Fruit fly (Drosophila melanogaster): ENCODE results near the gene Trmt61.

Gene Trmt61

dm6 chr3R:26052150-26052908, 7.0 kb upstream of the Trmt61 start, which contains the start of the genes Exo84 and Vps2:
Gene Exo84, minus strand, starts transcription at chr3R:26052257.
Gene Vps2, plus strand, starts transcription at chr3R:26052821.
- TF ChIP-seq noc (tag; optimal IDR thresholded peaks at IDR 0.05), result no peak

dm6 chr3R:26055214-26055632, 4.1 kb upstream of the Trmt61 start, which contains the start of gene Cmpk:
Gene Cmpk, minus strand, starts transcription at chr3R:26055438.
- TF ChIP-seq noc (tag; optimal IDR thresholded peaks at IDR 0.05), result peak; percentile 79

- no peak for TF ChIP-seq noc (tag; optimal IDR thresholded peaks at IDR 0.05)
These were observed 2.9 kb upstream of the Trmt61 start, which contains the start of the genes Sld5 and CG14543 for dm6 chr3R:26056381-26056780. Gene Sld5, minus strand, starts transcription at chr3R:26056547. Gene CG14543, plus strand, starts transcription at chr3R:26056630.

dm6 chr3R:26058066-26058465, 1.2 kb upstream of the Trmt61 start, which contains the start of the genes PIG-P and Tcs6:
Gene PIG-P, minus strand, starts transcription at chr3R:26058223.
Gene Tcs6, minus strand, starts transcription at chr3R:26058223.
- TF ChIP-seq noc (tag; optimal IDR thresholded peaks at IDR 0.05), result no peak

- no peak for TF ChIP-seq noc (tag; optimal IDR thresholded peaks at IDR 0.05)
These were observed 3.6 kb downstream of the Trmt61 start, which contains the start of gene CG14551 for dm6 chr3R:26062911-26063310. Gene CG14551, minus strand, starts transcription at chr3R:26063011.

DNA sequence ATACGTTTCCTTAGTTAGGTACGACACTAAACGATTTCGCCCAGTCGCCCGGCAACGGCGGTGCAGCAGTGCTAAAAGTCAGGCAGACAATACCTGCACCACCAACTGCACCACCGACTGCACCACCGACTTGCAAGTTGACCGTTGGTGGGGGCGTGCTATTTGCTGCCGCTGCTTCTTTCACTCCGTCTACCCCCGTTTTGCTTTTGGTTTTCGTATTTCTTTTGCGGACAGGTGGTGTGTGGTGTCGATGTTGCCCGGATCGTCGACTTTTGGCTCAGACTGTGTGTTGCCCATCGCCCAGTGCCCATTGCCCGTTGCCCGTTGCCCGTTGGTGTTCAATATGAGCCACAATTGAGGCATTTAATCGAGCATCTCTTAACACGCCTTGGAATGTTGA, 5.4 kb downstream of the Trmt61 start:
- TF ChIP-seq noc (tag; optimal IDR thresholded peaks at IDR 0.05), result no peak

DNA sequence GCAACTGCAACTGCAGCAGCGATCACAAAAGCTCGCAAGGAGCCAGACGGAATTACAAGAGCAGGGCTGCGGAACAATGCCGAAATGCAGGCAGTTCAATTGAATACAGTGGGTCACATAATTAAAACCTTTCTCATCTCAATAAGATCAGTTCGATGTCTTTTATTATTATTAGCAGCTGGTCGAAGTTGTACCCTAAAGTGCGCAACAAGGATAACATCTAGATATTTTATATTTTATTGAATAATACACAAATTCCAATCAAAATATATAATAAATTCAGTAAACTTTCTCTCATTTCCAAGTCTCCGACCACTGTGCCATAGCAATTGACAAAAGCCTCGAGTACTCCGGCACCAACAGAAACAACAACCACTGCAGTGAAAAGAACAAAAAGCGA, 8.8 kb downstream of the Trmt61 start:
- no peak for TF ChIP-seq noc (tag; optimal IDR thresholded peaks at IDR 0.05)

dm6 chr3R:26072477-26072876, 13.2 kb downstream of the Trmt61 start:
- no peak for TF ChIP-seq noc (tag; optimal IDR thresholded peaks at IDR 0.05)

DNA sequence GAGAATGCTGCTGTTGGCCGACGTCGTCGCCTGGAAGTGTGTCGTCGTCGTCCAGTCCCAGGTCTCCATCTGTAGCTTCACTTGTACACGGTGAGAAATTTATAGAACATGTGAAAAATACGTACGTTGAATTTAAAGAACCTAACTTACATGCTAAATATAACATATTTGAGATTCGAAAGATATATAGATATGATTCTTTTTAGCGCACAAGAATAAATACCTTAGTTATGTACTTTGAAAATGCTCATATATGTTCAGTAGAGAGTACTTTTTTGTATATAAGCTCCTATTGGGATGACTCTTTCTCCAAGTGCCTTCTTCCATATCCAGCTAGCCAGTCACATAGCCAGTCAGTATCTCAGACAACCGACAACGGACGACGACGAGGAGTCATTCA, 16.0 kb downstream of the Trmt61 start:
- no peak for TF ChIP-seq noc (tag; optimal IDR thresholded peaks at IDR 0.05)

DNA sequence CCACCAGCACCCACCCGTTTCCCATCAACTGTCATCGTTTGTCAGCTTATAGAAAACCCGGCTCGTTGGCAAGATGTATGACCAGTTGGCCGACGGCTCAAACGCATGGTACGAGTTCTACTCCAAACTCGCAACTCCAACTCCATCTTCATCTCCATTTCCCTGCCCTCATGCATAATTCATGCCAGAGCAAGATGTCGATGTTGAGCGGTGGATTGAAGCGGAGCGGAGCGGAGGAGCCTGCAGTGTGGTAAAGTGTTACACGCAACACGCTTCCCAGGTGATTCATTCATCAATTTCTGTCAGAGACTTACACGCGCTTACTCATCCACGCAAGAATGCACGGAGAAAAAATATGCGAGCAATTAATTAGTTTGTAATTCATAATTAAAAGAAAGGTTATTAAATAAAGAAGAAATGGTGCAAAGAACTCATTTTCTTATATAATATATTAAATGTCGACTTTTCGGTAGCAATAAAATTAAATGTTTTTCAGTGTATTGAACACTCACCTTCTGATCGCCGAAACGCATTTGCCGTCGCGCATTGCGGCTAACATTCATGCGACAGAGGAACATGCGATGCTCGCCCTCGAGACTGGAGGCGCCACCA, 22.2 kb downstream of the Trmt61 start:
- no peak for TF ChIP-seq noc (tag; optimal IDR thresholded peaks at IDR 0.05)

- TF ChIP-seq noc (tag; optimal IDR thresholded peaks at IDR 0.05), result no peak
These were observed 36.3 kb downstream of the Trmt61 start for dm6 chr3R:26095551-26095950.

DNA sequence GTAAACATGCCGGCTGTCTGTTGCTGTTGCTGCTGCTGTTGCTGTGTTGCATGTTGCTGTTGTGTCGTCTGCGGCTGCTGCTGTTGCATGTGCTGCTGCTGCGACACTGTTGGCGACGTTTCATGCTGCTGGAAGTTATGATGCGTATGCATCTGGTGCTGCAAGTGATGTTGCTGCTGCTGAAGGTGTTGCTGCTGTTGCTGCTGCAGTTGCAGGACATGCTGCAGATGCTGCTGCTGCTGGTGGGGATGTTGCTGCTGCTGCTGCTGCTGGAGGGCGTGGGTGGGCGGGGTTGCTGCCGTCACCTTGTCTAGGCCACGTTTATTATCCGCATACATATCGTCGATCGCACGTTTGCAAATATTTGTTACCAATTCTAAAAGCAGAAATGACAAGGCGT, 36.9 kb downstream of the Trmt61 start:
- TF ChIP-seq noc (tag; optimal IDR thresholded peaks at IDR 0.05), result no peak

DNA sequence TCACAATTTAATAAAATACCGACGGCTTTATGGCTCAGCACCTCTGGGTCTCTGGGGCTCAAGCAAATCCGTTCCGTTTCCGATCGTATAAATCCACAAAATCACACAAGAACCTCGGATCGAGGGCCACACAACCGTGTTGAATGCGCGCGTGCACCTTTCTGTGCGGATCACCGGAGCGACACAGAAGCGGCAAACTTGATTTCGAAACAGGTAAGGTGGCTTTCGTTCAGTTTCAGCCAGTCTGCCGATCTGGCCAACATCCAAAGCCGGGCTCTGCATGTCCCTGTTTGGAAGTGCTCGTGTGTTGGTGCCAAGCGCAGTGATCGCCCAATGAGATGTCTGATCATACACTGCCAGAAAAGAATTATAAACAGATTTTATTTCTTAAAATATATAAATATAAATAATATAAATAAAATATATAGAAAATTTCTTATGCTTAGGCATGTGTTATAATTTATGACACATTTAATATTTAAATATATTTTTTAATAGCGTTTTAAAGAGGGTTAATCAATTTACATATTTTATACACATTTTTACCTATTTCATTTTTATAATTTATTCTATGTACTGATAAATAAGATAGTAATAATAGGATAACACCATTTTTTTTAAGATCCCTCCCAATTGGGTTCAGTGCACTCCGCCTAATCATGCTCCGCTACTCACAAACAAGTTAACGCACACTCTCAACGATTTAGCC, 39.4 kb downstream of the Trmt61 start, which contains the start of gene dysf:
Gene dysf, minus strand, starts transcription at position 210 of the 709 bp plus-strand sequence.
- peak; percentile 53 for TF ChIP-seq noc (tag; optimal IDR thresholded peaks at IDR 0.05)

dm6 chr3R:26099238-26099637, 39.9 kb downstream of the Trmt61 start:
- peak; percentile 17 for TF ChIP-seq noc (tag; optimal IDR thresholded peaks at IDR 0.05)

DNA sequence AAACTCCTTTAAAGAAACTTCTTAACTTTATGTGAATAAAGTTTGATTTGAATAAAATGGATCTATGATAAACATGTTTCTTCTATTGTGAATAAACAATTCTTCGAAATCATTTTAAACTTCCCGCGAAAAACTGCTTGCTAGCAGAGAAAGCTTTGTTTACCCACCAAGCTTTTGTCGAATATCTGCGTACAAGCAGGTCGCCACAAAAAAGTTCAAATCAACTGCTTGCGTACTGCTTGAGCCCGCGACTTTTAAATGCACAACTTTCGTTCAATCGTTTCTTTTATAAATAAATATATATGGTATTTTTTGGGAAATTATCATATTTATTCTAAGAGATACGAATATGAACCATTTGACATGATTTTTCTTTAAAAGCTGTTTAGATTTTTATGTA, 44.1 kb downstream of the Trmt61 start:
- no peak for TF ChIP-seq noc (tag; optimal IDR thresholded peaks at IDR 0.05)

Measured in whole organism, larva.